Worm (Caenorhabditis elegans) whole organism, L2 larva: ENCODE data around the gene rpl-5.
A peak's percentile ranks its signal among the peaks of the same experiment; 100 is the strongest.

Experiments
- C34F6.9 ChIP-seq: fragments of 150-350 bp; optimal IDR thresholded peaks from 2 replicates; lab custom pipeline; 2014; ENCODE audit warnings: missing biosample characterization, missing genetic modification characterization
- F13H6.1 ChIP-seq: sonication (generic microtip); optimal IDR thresholded peaks from 2 replicates; lab custom pipeline; 2016; ENCODE audit warnings: missing genetic modification characterization, missing compliant biosample characterization
- R02D3.7 ChIP-seq: fragments of 150-350 bp; optimal IDR thresholded peaks from 2 replicates; lab custom pipeline; 2014; ENCODE audit warnings: missing biosample characterization, missing genetic modification characterization
- Y55F3AM.14 ChIP-seq: fragments of 200-800 bp; sonication (Bioruptor generic); optimal IDR thresholded peaks from 2 replicates; lab custom pipeline; 2018; ENCODE audit warnings: mild to moderate bottlenecking, missing genetic modification characterization, missing compliant biosample characterization
- ZK546.5 ChIP-seq: sonication (generic microtip); optimal IDR thresholded peaks from 2 replicates; lab custom pipeline; 2017; ENCODE audit warnings: missing biosample characterization, missing genetic modification characterization
- alr-1 ChIP-seq: fragments of 150-350 bp; optimal IDR thresholded peaks from 2 replicates; lab custom pipeline; 2014; ENCODE audit warnings: missing biosample characterization, missing genetic modification characterization
- aly-2 ChIP-seq: fragments of 150-350 bp; optimal IDR thresholded peaks from 2 replicates; lab custom pipeline; 2014; ENCODE audit warnings: missing biosample characterization, missing genetic modification characterization
- ama-1 ChIP-seq: fragments of 150-350 bp; optimal IDR thresholded peaks from 2 replicates; lab custom pipeline; 2018; ENCODE audit warnings: inconsistent platforms
- blmp-1 ChIP-seq: sonication (generic microtip); optimal IDR thresholded peaks from 2 replicates; lab custom pipeline; 2017; ENCODE audit warnings: missing genetic modification characterization, mild to moderate bottlenecking, missing compliant biosample characterization, antibody characterized with exemption, moderate library complexity; ENCODE audit not compliant: insufficient read depth
- ceh-16 ChIP-seq: fragments of 150-350 bp; optimal IDR thresholded peaks from 2 replicates; lab custom pipeline; 2014; ENCODE audit warnings: missing biosample characterization, missing genetic modification characterization
- ceh-82 ChIP-seq: fragments of 150-350 bp; optimal IDR thresholded peaks from 2 replicates; lab custom pipeline; 2014; ENCODE audit warnings: missing biosample characterization, missing genetic modification characterization
- crh-2 ChIP-seq: sonication (generic microtip); optimal IDR thresholded peaks from 2 replicates; lab custom pipeline; 2017; ENCODE audit warnings: missing biosample characterization, missing genetic modification characterization
- dmd-4 ChIP-seq: sonication (generic microtip); optimal IDR thresholded peaks from 2 replicates; lab custom pipeline; 2017; ENCODE audit warnings: missing biosample characterization, missing genetic modification characterization
- egl-27 ChIP-seq: sonication (generic microtip); optimal IDR thresholded peaks from 3 replicates; lab custom pipeline; 2017; ENCODE audit warnings: missing biosample characterization, missing genetic modification reagents, missing genetic modification characterization
- elt-1 ChIP-seq: fragments of 150-350 bp; optimal IDR thresholded peaks from 2 replicates; lab custom pipeline; 2014; ENCODE audit warnings: missing biosample characterization, missing genetic modification characterization
- elt-3 ChIP-seq: sonication (generic microtip); optimal IDR thresholded peaks from 2 replicates; lab custom pipeline; 2017; ENCODE audit warnings: missing biosample characterization, missing genetic modification characterization
- fos-1 ChIP-seq: fragments of 150-350 bp; optimal IDR thresholded peaks from 2 replicates; lab custom pipeline; 2014; ENCODE audit warnings: missing biosample characterization, missing genetic modification characterization
- gmeb-1 ChIP-seq: fragments of 150-350 bp; optimal IDR thresholded peaks from 2 replicates; lab custom pipeline; 2014; ENCODE audit warnings: missing biosample characterization, missing genetic modification characterization
- lin-11 ChIP-seq: fragments of 150-350 bp; sonication (generic microtip); optimal IDR thresholded peaks from 2 replicates; lab custom pipeline; 2014; ENCODE audit warnings: missing biosample characterization, missing genetic modification characterization, inconsistent platforms, mixed read lengths
- lin-13 ChIP-seq: fragments of 150-350 bp; optimal IDR thresholded peaks from 2 replicates; lab custom pipeline; 2014; ENCODE audit warnings: missing biosample characterization, missing genetic modification reagents, missing genetic modification characterization
- lin-39 ChIP-seq: fragments of 150-350 bp; optimal IDR thresholded peaks from 2 replicates; lab custom pipeline; 2014; ENCODE audit warnings: missing biosample characterization, missing genetic modification reagents, missing genetic modification characterization
- lsy-2 ChIP-seq, 2 experiments: fragments of 150-350 bp in 1 of 2; sonication (generic microtip) in 1 of 2; optimal IDR thresholded peaks; 2 replicates each; lab custom pipeline; 2014 to 2017; ENCODE audit warnings: missing biosample characterization in 2 of 2, missing genetic modification characterization in 2 of 2
- mab-5 ChIP-seq: fragments of 150-350 bp; optimal IDR thresholded peaks from 2 replicates; lab custom pipeline; 2014; ENCODE audit warnings: missing biosample characterization, missing genetic modification characterization
- mbf-1 ChIP-seq: sonication (generic microtip); optimal IDR thresholded peaks from 2 replicates; lab custom pipeline; 2017; ENCODE audit warnings: missing biosample characterization, missing genetic modification characterization
- mdl-1 ChIP-seq, 2 experiments: fragments of 150-350 bp in 1 of 2; sonication (generic microtip) in 1 of 2; optimal IDR thresholded peaks; 2 replicates each; lab custom pipeline; 2017; ENCODE audit warnings: missing biosample characterization in 2 of 2, missing genetic modification characterization in 2 of 2
- nhr-10 ChIP-seq: sonication (generic microtip); optimal IDR thresholded peaks from 2 replicates; lab custom pipeline; 2017; ENCODE audit warnings: missing biosample characterization, missing genetic modification characterization
- nhr-11 ChIP-seq: fragments of 150-350 bp; optimal IDR thresholded peaks from 2 replicates; lab custom pipeline; 2014; ENCODE audit warnings: missing biosample characterization, missing genetic modification characterization
- nhr-12 ChIP-seq: fragments of 150-350 bp; optimal IDR thresholded peaks from 2 replicates; lab custom pipeline; 2014; ENCODE audit warnings: missing biosample characterization, missing genetic modification characterization
- nhr-129 ChIP-seq: fragments of 150-350 bp; optimal IDR thresholded peaks from 2 replicates; lab custom pipeline; 2014; ENCODE audit warnings: missing biosample characterization, missing genetic modification characterization
- nhr-21 ChIP-seq: fragments of 150-350 bp; optimal IDR thresholded peaks from 2 replicates; lab custom pipeline; 2014; ENCODE audit warnings: missing biosample characterization, missing genetic modification characterization
- nhr-23 ChIP-seq: fragments of 150-350 bp; optimal IDR thresholded peaks from 2 replicates; lab custom pipeline; 2014; ENCODE audit warnings: missing biosample characterization, missing genetic modification reagents, missing genetic modification characterization
- nhr-237 ChIP-seq: fragments of 150-350 bp; optimal IDR thresholded peaks from 2 replicates; lab custom pipeline; 2014; ENCODE audit warnings: missing biosample characterization, missing genetic modification characterization
- nhr-25 ChIP-seq: fragments of 150-350 bp; sonication (generic microtip); optimal IDR thresholded peaks from 3 replicates; lab custom pipeline; 2014; ENCODE audit warnings: missing biosample characterization, missing genetic modification characterization
- nhr-6 ChIP-seq: fragments of 150-350 bp; optimal IDR thresholded peaks from 2 replicates; lab custom pipeline; 2014; ENCODE audit warnings: missing biosample characterization, missing genetic modification characterization
- nhr-77 ChIP-seq: fragments of 150-350 bp; optimal IDR thresholded peaks from 2 replicates; lab custom pipeline; 2014; ENCODE audit warnings: missing biosample characterization, missing genetic modification characterization
- peb-1 ChIP-seq: fragments of 150-350 bp; optimal IDR thresholded peaks from 2 replicates; lab custom pipeline; 2014; ENCODE audit warnings: missing biosample characterization, missing genetic modification characterization
- sem-4 ChIP-seq: fragments of 150-350 bp; optimal IDR thresholded peaks from 2 replicates; lab custom pipeline; 2014; ENCODE audit warnings: missing biosample characterization, missing genetic modification reagents, missing genetic modification characterization
- skn-1 ChIP-seq: sonication (generic microtip); optimal IDR thresholded peaks from 2 replicates; lab custom pipeline; 2017; ENCODE audit warnings: missing biosample characterization, missing genetic modification characterization
- sma-3 ChIP-seq: sonication (generic microtip); optimal IDR thresholded peaks from 2 replicates; lab custom pipeline; 2016; ENCODE audit warnings: missing genetic modification reagents, missing genetic modification characterization, missing compliant biosample characterization
- sma-9 ChIP-seq, 2 experiments: fragments of 150-350 bp in 1 of 2; sonication (generic microtip) in 1 of 2; optimal IDR thresholded peaks; 2 replicates each; lab custom pipeline; 2014 to 2016; ENCODE audit warnings: missing genetic modification characterization in 2 of 2, mild to moderate bottlenecking in 1 of 2, missing biosample characterization in 1 of 2, missing compliant biosample characterization in 1 of 2, missing genetic modification reagents in 1 of 2, moderate library complexity in 1 of 2
- snpc-4 ChIP-seq: fragments of 150-350 bp; optimal IDR thresholded peaks from 2 replicates; lab custom pipeline; 2014; ENCODE audit warnings: missing biosample characterization, missing genetic modification characterization
- unc-39 ChIP-seq: fragments of 150-350 bp; optimal IDR thresholded peaks from 2 replicates; lab custom pipeline; 2014; ENCODE audit warnings: missing biosample characterization, missing genetic modification characterization
- unc-55 ChIP-seq: fragments of 150-350 bp; sonication (generic microtip); optimal IDR thresholded peaks from 3 replicates; lab custom pipeline; 2014; ENCODE audit warnings: missing biosample characterization, missing genetic modification reagents, missing genetic modification characterization
- unc-62 ChIP-seq: fragments of 150-350 bp; optimal IDR thresholded peaks from 2 replicates; lab custom pipeline; 2014; ENCODE audit warnings: missing biosample characterization, missing genetic modification reagents, missing genetic modification characterization
- zag-1 ChIP-seq: fragments of 150-350 bp; optimal IDR thresholded peaks from 2 replicates; lab custom pipeline; 2014; ENCODE audit warnings: missing biosample characterization, missing genetic modification characterization
- ztf-1 ChIP-seq: fragments of 200-800 bp; sonication (Bioruptor generic); conservative IDR thresholded peaks from 2 replicates; pipeline ENCODE4 v1.3.6; 2022; ENCODE audit warnings: missing genetic modification characterization, missing compliant biosample characterization
- ztf-11 ChIP-seq: sonication (generic microtip); optimal IDR thresholded peaks from 2 replicates; lab custom pipeline; 2017; ENCODE audit warnings: missing biosample characterization, missing genetic modification characterization
- ztf-4 ChIP-seq: fragments of 150-350 bp; optimal IDR thresholded peaks from 2 replicates; lab custom pipeline; 2014; ENCODE audit warnings: missing biosample characterization, missing genetic modification characterization

Gene rpl-5

DNA sequence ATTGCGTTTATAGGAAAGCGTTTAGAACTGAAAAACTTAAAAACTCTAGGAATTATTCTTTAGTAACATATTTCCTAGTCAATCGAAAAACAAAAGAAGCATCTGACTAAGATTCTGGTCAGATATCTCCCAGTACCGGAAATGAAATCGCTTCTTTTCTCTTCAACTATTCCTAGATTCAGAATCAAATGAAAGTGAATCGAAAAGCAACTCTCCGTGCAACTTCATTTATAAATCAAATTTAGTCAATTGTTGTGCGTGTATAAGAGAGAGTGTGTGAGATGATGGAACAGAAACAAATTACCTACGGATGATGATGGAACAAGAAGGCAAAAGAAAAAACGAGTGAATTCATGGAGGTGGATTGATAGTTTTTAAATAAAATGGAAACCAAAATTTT, 10.5 kb upstream of the rpl-5 start:
- TF ChIP-seq lsy-2 (tag; optimal IDR thresholded peaks at IDR 0.05; lab: Kevin White, UChicago) (peak in 1 of 2 experiments; percentile 41), blmp-1 (no peak)

- no peak for TF ChIP-seq alr-1 (tag; lab: Kevin White, UChicago)
- peak; percentile 22 for TF ChIP-seq nhr-11 (tag; lab: Kevin White, UChicago)
- TF ChIP-seq snpc-4 (tag; lab: Kevin White, UChicago): peak; percentile 93
- TF ChIP-seq aly-2 (tag; lab: Kevin White, UChicago): no peak
- peak; percentile 99 for TF ChIP-seq ztf-4
- peak; percentile 93 for TF ChIP-seq ZK546.5 (tag; lab: Kevin White, UChicago)
- peak; percentile 94 for TF ChIP-seq skn-1 (tag; lab: Kevin White, UChicago)
- no peak for TF ChIP-seq nhr-23 (tag; lab: Kevin White, UChicago)
- peak; percentile 37 for TF ChIP-seq ztf-11 (tag; lab: Kevin White, UChicago)
- TF ChIP-seq nhr-237 (tag; lab: Kevin White, UChicago): peak; percentile 77
- TF ChIP-seq nhr-25 (tag; lab: Kevin White, UChicago): peak; percentile 99
- no peak for TF ChIP-seq elt-1 (tag; lab: Kevin White, UChicago)
- no peak for TF ChIP-seq lin-39 (tag; lab: Kevin White, UChicago)
- peak; percentile 96 for TF ChIP-seq Y55F3AM.14 (GFP tag; lab: Kevin White, UChicago)
- TF ChIP-seq blmp-1: peak; percentile 97
- peak; percentile 89 for TF ChIP-seq ama-1
- TF ChIP-seq unc-55 (GFP tag; lab: Kevin White, UChicago): peak; percentile 100
- TF ChIP-seq elt-3 (tag; lab: Kevin White, UChicago): no peak
- TF ChIP-seq dmd-4 (tag; lab: Kevin White, UChicago): no peak
- TF ChIP-seq zag-1 (tag; lab: Kevin White, UChicago): peak; percentile 99
- peak; percentile 92 for TF ChIP-seq unc-62 (GFP tag; lab: Kevin White, UChicago)
- TF ChIP-seq ztf-1 (GFP tag; lab: Robert Waterston, UW): no peak
- TF ChIP-seq unc-39 (tag; lab: Kevin White, UChicago): peak; percentile 88
- no peak for TF ChIP-seq mbf-1 (tag; lab: Kevin White, UChicago)
- TF ChIP-seq crh-2 (tag; lab: Kevin White, UChicago): peak; percentile 100
- peak; percentile 97 for TF ChIP-seq mab-5 (tag; lab: Kevin White, UChicago)
- TF ChIP-seq nhr-10: peak; percentile 92
- TF ChIP-seq fos-1 (tag; lab: Kevin White, UChicago): peak; percentile 99
- peak; percentile 99 for TF ChIP-seq nhr-6
- peak; percentile 93 to 99 for TF ChIP-seq mdl-1 (tag; optimal IDR thresholded peaks at IDR 0.05; lab: Kevin White, UChicago)
- peak; percentile 61 for TF ChIP-seq peb-1 (tag; lab: Kevin White, UChicago)
- peak; percentile 99 for TF ChIP-seq F13H6.1 (tag; lab: Kevin White, UChicago)
- TF ChIP-seq sma-9 (GFP tag; optimal IDR thresholded peaks at IDR 0.05; lab: Kevin White, UChicago): peak; percentile 99
- no peak for TF ChIP-seq sma-9 (tag; optimal IDR thresholded peaks at IDR 0.05; lab: Kevin White, UChicago)
- peak; percentile 92 for TF ChIP-seq ceh-82 (tag; lab: Kevin White, UChicago)
- peak; percentile 89 for TF ChIP-seq nhr-77 (tag; lab: Kevin White, UChicago)
- TF ChIP-seq lin-11 (tag; lab: Kevin White, UChicago): peak; percentile 100
- peak; percentile 100 for TF ChIP-seq sma-3
- TF ChIP-seq nhr-12 (tag; lab: Kevin White, UChicago): peak; percentile 65
- TF ChIP-seq gmeb-1: peak; percentile 98
- peak; percentile 99 for TF ChIP-seq lin-13
- peak; percentile 68 for TF ChIP-seq R02D3.7 (tag; lab: Kevin White, UChicago)
- TF ChIP-seq egl-27: peak; percentile 98
- TF ChIP-seq sem-4 (tag; lab: Kevin White, UChicago): peak; percentile 99
- peak; percentile 94 to 98 for TF ChIP-seq lsy-2 (tag; optimal IDR thresholded peaks at IDR 0.05; lab: Kevin White, UChicago)
- peak; percentile 99 for TF ChIP-seq nhr-21 (tag; lab: Kevin White, UChicago)
- TF ChIP-seq ceh-16: peak; percentile 99
- TF ChIP-seq C34F6.9: peak; percentile 100
- peak; percentile 99 for TF ChIP-seq nhr-129 (tag; lab: Kevin White, UChicago)
- TF ChIP-seq, all 48 proteins: peak for 39
Observed at ce11 chrII:8561227-8561626, 8.5 kb upstream of the rpl-5 start, which contains the start of gene iff-2. Gene iff-2, minus strand, starts transcription at chrII:8561367.
